Worm (Caenorhabditis elegans) whole organism, mixed stage, embryonic: ENCODE measurements around the gene F19F10.11.

Source experiments
- M03D4.4 ChIP-seq: sonication (generic microtip); optimal IDR thresholded peaks from 2 replicates; lab custom pipeline; 2017; ENCODE audit warnings: mild to moderate bottlenecking, missing genetic modification characterization, missing compliant biosample characterization
- bed-3 ChIP-seq: fragments of 200-800 bp; sonication (Bioruptor generic); optimal IDR thresholded peaks from 3 replicates; lab custom pipeline; 2018; ENCODE audit warnings: mild to moderate bottlenecking, missing genetic modification characterization, moderate library complexity, missing compliant biosample characterization
- ceh-39 ChIP-seq: fragments of 150-350 bp; optimal IDR thresholded peaks from 2 replicates; lab custom pipeline; 2014; ENCODE audit warnings: missing biosample characterization, missing genetic modification characterization
- ceh-43 ChIP-seq: fragments of 200-800 bp; sonication (Bioruptor generic); optimal IDR thresholded peaks from 2 replicates; lab custom pipeline; 2018; ENCODE audit warnings: mild to moderate bottlenecking, missing genetic modification characterization, moderate library complexity, missing compliant biosample characterization
- ceh-83 ChIP-seq: fragments of 200-800 bp; sonication (Bioruptor generic); optimal IDR thresholded peaks from 2 replicates; lab custom pipeline; 2018; ENCODE audit warnings: mild to moderate bottlenecking, missing genetic modification characterization, missing compliant biosample characterization
- ces-1 ChIP-seq: fragments of 150-350 bp; optimal IDR thresholded peaks from 2 replicates; lab custom pipeline; 2014; ENCODE audit warnings: missing biosample characterization, missing genetic modification reagents, missing genetic modification characterization
- drap-1 ChIP-seq: fragments of 200-800 bp; sonication (Bioruptor generic); optimal IDR thresholded peaks from 3 replicates; lab custom pipeline; 2018; ENCODE audit warnings: mild to moderate bottlenecking, missing genetic modification characterization, missing compliant biosample characterization
- elt-1 ChIP-seq: sonication (generic microtip); optimal IDR thresholded peaks from 2 replicates; lab custom pipeline; 2017; ENCODE audit warnings: missing genetic modification characterization, mild to moderate bottlenecking, missing compliant biosample characterization, antibody characterized with exemption, moderate library complexity, borderline replicate concordance; ENCODE audit not compliant: insufficient read depth
- elt-3 ChIP-seq: fragments of 150-350 bp; optimal IDR thresholded peaks from 2 replicates; lab custom pipeline; 2014; ENCODE audit warnings: missing biosample characterization, missing genetic modification characterization
- flh-1 ChIP-seq: fragments of 200-800 bp; sonication (Bioruptor generic); optimal IDR thresholded peaks from 2 replicates; lab custom pipeline; 2018; ENCODE audit warnings: mild to moderate bottlenecking, missing genetic modification characterization, moderate library complexity, missing compliant biosample characterization
- ham-2 ChIP-seq: fragments of 200-800 bp; sonication (Bioruptor generic); optimal IDR thresholded peaks from 2 replicates; lab custom pipeline; 2018; ENCODE audit warnings: mild to moderate bottlenecking, missing genetic modification characterization, missing compliant biosample characterization
- hlh-1 ChIP-seq: fragments of 150-350 bp; optimal IDR thresholded peaks from 2 replicates; lab custom pipeline; 2014; ENCODE audit warnings: missing biosample characterization, missing genetic modification reagents, missing genetic modification characterization
- lin-32 ChIP-seq: fragments of 200-800 bp; sonication (Bioruptor generic); optimal IDR thresholded peaks from 2 replicates; lab custom pipeline; 2018; ENCODE audit warnings: mild to moderate bottlenecking, missing genetic modification characterization, missing compliant biosample characterization
- mab-5 ChIP-seq: fragments of 150-350 bp; optimal IDR thresholded peaks from 2 replicates; lab custom pipeline; 2014; ENCODE audit warnings: missing biosample characterization, missing genetic modification characterization
- mep-1 ChIP-seq: fragments of 150-350 bp; optimal IDR thresholded peaks from 2 replicates; lab custom pipeline; 2017; ENCODE audit warnings: missing biosample characterization, missing genetic modification reagents, missing genetic modification characterization, inconsistent platforms
- mls-2 ChIP-seq: sonication (generic microtip); optimal IDR thresholded peaks from 2 replicates; lab custom pipeline; 2016; ENCODE audit warnings: mild to moderate bottlenecking, missing genetic modification characterization, moderate library complexity, missing compliant biosample characterization
- nhr-12 ChIP-seq: fragments of 150-350 bp; optimal IDR thresholded peaks from 2 replicates; lab custom pipeline; 2014; ENCODE audit warnings: missing biosample characterization, missing genetic modification characterization
- nhr-2 ChIP-seq: fragments of 150-350 bp; optimal IDR thresholded peaks from 2 replicates; lab custom pipeline; 2014; ENCODE audit warnings: missing biosample characterization, missing genetic modification characterization
- nhr-237 ChIP-seq: fragments of 150-350 bp; optimal IDR thresholded peaks from 2 replicates; lab custom pipeline; 2014; ENCODE audit warnings: missing biosample characterization, missing genetic modification characterization
- nhr-28 ChIP-seq: fragments of 150-350 bp; optimal IDR thresholded peaks from 2 replicates; lab custom pipeline; 2014; ENCODE audit warnings: missing biosample characterization, missing genetic modification characterization
- nhr-76 ChIP-seq: sonication (generic microtip); optimal IDR thresholded peaks from 2 replicates; lab custom pipeline; 2017; ENCODE audit warnings: missing biosample characterization, missing genetic modification characterization
- pha-4 ChIP-seq: fragments of 150-350 bp; optimal IDR thresholded peaks from 2 replicates; lab custom pipeline; 2018; ENCODE audit warnings: missing biosample characterization, missing genetic modification reagents, missing genetic modification characterization
- sem-2 ChIP-seq: fragments of 200-800 bp; sonication (Bioruptor generic); optimal IDR thresholded peaks from 2 replicates; lab custom pipeline; 2018; ENCODE audit warnings: mild to moderate bottlenecking, missing genetic modification characterization, missing compliant biosample characterization
- snpc-4 ChIP-seq: fragments of 150-350 bp; optimal IDR thresholded peaks from 2 replicates; lab custom pipeline; 2014; ENCODE audit warnings: missing biosample characterization, missing genetic modification characterization
- sptf-1 ChIP-seq: sonication (generic microtip); optimal IDR thresholded peaks from 2 replicates; lab custom pipeline; 2017; ENCODE audit warnings: mild to moderate bottlenecking, missing genetic modification characterization, moderate library complexity, missing compliant biosample characterization
- tbx-8 ChIP-seq: fragments of 200-800 bp; sonication (Bioruptor generic); optimal IDR thresholded peaks from 2 replicates; lab custom pipeline; 2018; ENCODE audit warnings: mild to moderate bottlenecking, missing genetic modification characterization, moderate library complexity, missing compliant biosample characterization
- unc-120 ChIP-seq: sonication (generic microtip); optimal IDR thresholded peaks from 2 replicates; lab custom pipeline; 2017; ENCODE audit warnings: missing genetic modification characterization, missing compliant biosample characterization; ENCODE audit not compliant: poor library complexity, severe bottlenecking
- unc-39 ChIP-seq: fragments of 150-350 bp; optimal IDR thresholded peaks from 2 replicates; lab custom pipeline; 2014; ENCODE audit warnings: missing biosample characterization, missing genetic modification characterization
- zip-8 ChIP-seq: fragments of 150-350 bp; optimal IDR thresholded peaks from 2 replicates; lab custom pipeline; 2014; ENCODE audit warnings: missing biosample characterization, missing genetic modification characterization
- ztf-11 ChIP-seq: fragments of 150-350 bp; optimal IDR thresholded peaks from 2 replicates; lab custom pipeline; 2014; ENCODE audit warnings: missing biosample characterization, missing genetic modification characterization

Gene F19F10.11

ce11 chrV:7590454-7590853 lies 3.0 kb upstream of the F19F10.11 start, which contains the start of gene C50E3.6:
Gene C50E3.6, minus strand, starts transcription at chrV:7590554.
- no peak for TF ChIP-seq ces-1 (GFP tag; lab: Kevin White, UChicago)
- no peak for TF ChIP-seq nhr-12 (tag; lab: Kevin White, UChicago)
- TF ChIP-seq elt-1 = no peak
- no peak for TF ChIP-seq nhr-2
- no peak for TF ChIP-seq unc-120 (tag; lab: Kevin White, UChicago)
- TF ChIP-seq ceh-83 = no peak
- TF ChIP-seq zip-8 = no peak
- no peak for TF ChIP-seq sem-2
- TF ChIP-seq elt-3 (tag; lab: Kevin White, UChicago) = no peak

ce11 chrV:7580378-7580777 lies 7.1 kb downstream of the F19F10.11 start, which contains the start of gene ets-6:
Gene ets-6, minus strand, starts transcription at chrV:7580546.
- TF ChIP-seq mls-2 (tag; lab: Kevin White, UChicago) = no peak
- peak; percentile 47 for TF ChIP-seq pha-4 (tag; lab: Kevin White, UChicago)
- peak; percentile 30 for TF ChIP-seq nhr-237 (tag; lab: Kevin White, UChicago)
- TF ChIP-seq ces-1 (GFP tag; lab: Kevin White, UChicago) = peak; percentile 48
- TF ChIP-seq mep-1 (tag; lab: Kevin White, UChicago) = peak; percentile 53

- TF ChIP-seq nhr-28 (tag; lab: Kevin White, UChicago) (no peak), hlh-1 (tag; lab: Kevin White, UChicago) (peak; percentile 6), mep-1 (tag; lab: Kevin White, UChicago) (peak; percentile 13), ces-1 (GFP tag; lab: Kevin White, UChicago) (peak; percentile 67), zip-8 (no peak), snpc-4 (tag; lab: Kevin White, UChicago) (no peak), pha-4 (tag; lab: Kevin White, UChicago) (peak; percentile 32), drap-1 (no peak), lin-32 (GFP tag; lab: Kevin White, UChicago) (no peak), ham-2 (GFP tag; lab: Kevin White, UChicago) (no peak)
These were observed 11.9 kb downstream of the F19F10.11 start, which contains the start of the genes snu-66 and ints-9 for ce11 chrV:7575563-7575962. Gene snu-66, minus strand, starts transcription at chrV:7575670. Gene ints-9, plus strand, starts transcription at chrV:7575802.

ce11 chrV:7570955-7571354 lies 16.5 kb downstream of the F19F10.11 start, which contains the start of gene F19F10.14:
Gene F19F10.14, minus strand, starts transcription at chrV:7571055.
- no peak for TF ChIP-seq mls-2 (tag; lab: Kevin White, UChicago)
- TF ChIP-seq nhr-2 = no peak
- no peak for TF ChIP-seq ztf-11 (tag; lab: Kevin White, UChicago)
- no peak for TF ChIP-seq drap-1
- TF ChIP-seq ceh-43 (GFP tag; lab: Kevin White, UChicago) = no peak
- TF ChIP-seq ceh-83 = no peak
- no peak for TF ChIP-seq flh-1 (GFP tag; lab: Kevin White, UChicago)
- no peak for TF ChIP-seq unc-120 (tag; lab: Kevin White, UChicago)
- TF ChIP-seq, all 35 proteins: peak for 0

ce11 chrV:7570290-7570689 lies 17.2 kb downstream of the F19F10.11 start, which contains the start of gene clec-212:
Gene clec-212, minus strand, starts transcription at chrV:7570390.
- TF ChIP-seq zip-8 = peak; percentile 54
- no peak for TF ChIP-seq bed-3 (GFP tag; lab: Kevin White, UChicago)

ce11 chrV:7562947-7563346 lies 24.6 kb downstream of the F19F10.11 start, which contains the start of gene F19F10.1:
Gene F19F10.1, plus strand, starts transcription at chrV:7563247.
- TF ChIP-seq ceh-43 (GFP tag; lab: Kevin White, UChicago) (no peak), nhr-2 (no peak), elt-1 (no peak), sem-2 (no peak), M03D4.4 (tag; lab: Kevin White, UChicago) (no peak), zip-8 (no peak), unc-39 (tag; lab: Kevin White, UChicago) (no peak), sptf-1 (tag; lab: Kevin White, UChicago) (no peak), mls-2 (tag; lab: Kevin White, UChicago) (no peak), nhr-76 (tag; lab: Kevin White, UChicago) (no peak), ceh-83 (no peak), snpc-4 (tag; lab: Kevin White, UChicago) (no peak), tbx-8 (no peak), ces-1 (GFP tag; lab: Kevin White, UChicago) (no peak), mab-5 (tag; lab: Kevin White, UChicago) (no peak), ceh-39 (tag; lab: Kevin White, UChicago) (no peak), bed-3 (GFP tag; lab: Kevin White, UChicago) (no peak)
